Fruit fly (Drosophila melanogaster): Measurements from ENCODE around the gene Flad2.
A peak's percentile ranks its signal among the peaks of the same experiment; 100 is the strongest.

Gene Flad2

dm6 chr2L:13368940-13369339 lies 43.4 kb upstream of the Flad2 start, which contains the start of gene CG31855 (continued):
- no peak for TF ChIP-seq unc-4 (GFP tag; IDR thresholded peaks at IDR 0.05; ENCODE audit: partially characterized antibody)
- no peak for TF ChIP-seq Sin3A (optimal IDR thresholded peaks at IDR 0.05)
- no peak for TF ChIP-seq CG1832 (GFP tag; optimal IDR thresholded peaks at IDR 0.05)
- TF ChIP-seq CG3407 (GFP tag; optimal IDR thresholded peaks at IDR 0.05) = peak; percentile 67
- no peak for TF ChIP-seq jing (GFP tag; optimal IDR thresholded peaks at IDR 0.05)
- TF ChIP-seq CG7928 (GFP tag; optimal IDR thresholded peaks at IDR 0.05) = peak; percentile 44
- TF ChIP-seq gsb (GFP tag; IDR thresholded peaks at IDR 0.05) = peak; percentile 52; the same call in 1 of the 2 replicates
- TF ChIP-seq peb (GFP tag; IDR thresholded peaks at IDR 0.05) = peak; percentile 47; the same call in 1 of the 2 replicates
- peak; percentile 18 for TF ChIP-seq BEAF-32 (GFP tag; optimal IDR thresholded peaks at IDR 0.05)
- peak; percentile 59 for TF ChIP-seq CG4820 (GFP tag; optimal IDR thresholded peaks at IDR 0.05)
- no peak for TF ChIP-seq br (optimal IDR thresholded peaks at IDR 0.05)
- no peak for TF ChIP-seq tio (GFP tag; optimal IDR thresholded peaks at IDR 0.05)
- peak; percentile 68 for TF ChIP-seq cwo (GFP tag; optimal IDR thresholded peaks at IDR 0.05)
- peak; percentile 33 for TF ChIP-seq CG7271 (tag; optimal IDR thresholded peaks at IDR 0.05)
- peak; percentile 79 for TF ChIP-seq CG13624 (GFP tag; optimal IDR thresholded peaks at IDR 0.05)
- TF ChIP-seq CG2129 (GFP tag; IDR thresholded peaks at IDR 0.05; ENCODE audit: partially characterized antibody) = no peak
- TF ChIP-seq CG10431 (GFP tag; optimal IDR thresholded peaks at IDR 0.05) = peak; percentile 67
- peak; percentile 93 for TF ChIP-seq MBD-R2 (GFP tag; IDR thresholded peaks at IDR 0.05)
- peak; percentile 88 for TF ChIP-seq Bdp1 (GFP tag; optimal IDR thresholded peaks at IDR 0.05)
- peak; percentile 81 for TF ChIP-seq CG17385 (GFP tag; optimal IDR thresholded peaks at IDR 0.05)
- peak; percentile 42 for TF ChIP-seq CG17802 (tag; optimal IDR thresholded peaks at IDR 0.05)
- no peak for TF ChIP-seq pan (optimal IDR thresholded peaks at IDR 0.05)
- peak in 1 of 2 experiments; percentile 88 for TF ChIP-seq pan (GFP tag; optimal IDR thresholded peaks at IDR 0.05 in 1 of 2, IDR thresholded peaks at IDR 0.05 in 1 of 2)
- TF ChIP-seq Hmx (GFP tag; optimal IDR thresholded peaks at IDR 0.05) = peak; percentile 78
- peak; percentile 94 for TF ChIP-seq NFAT (GFP tag; IDR thresholded peaks at IDR 0.05)
- TF ChIP-seq CG15479 (GFP tag; optimal IDR thresholded peaks at IDR 0.05) = no peak
- peak; percentile 58 for TF ChIP-seq sqz (GFP tag; optimal IDR thresholded peaks at IDR 0.05)
- TF ChIP-seq CG11504 (tag; optimal IDR thresholded peaks at IDR 0.05) = peak; percentile 80
- peak; percentile 68 for TF ChIP-seq Dad (GFP tag; optimal IDR thresholded peaks at IDR 0.05)
- peak; percentile 82 for TF ChIP-seq CG12942 (GFP tag; optimal IDR thresholded peaks at IDR 0.05)
- TF ChIP-seq gro (GFP tag; optimal IDR thresholded peaks at IDR 0.05) = peak; percentile 91
- TF ChIP-seq zen (tag; optimal IDR thresholded peaks at IDR 0.05) = peak; percentile 26
- peak; percentile 87 for TF ChIP-seq H15 (GFP tag; IDR thresholded peaks at IDR 0.05)
- TF ChIP-seq CG13296 (GFP tag; optimal IDR thresholded peaks at IDR 0.05) = peak; percentile 89
- no peak for TF ChIP-seq cad (GFP tag; optimal IDR thresholded peaks at IDR 0.05)
- TF ChIP-seq GATAe (GFP tag; conservative IDR thresholded peaks at IDR 0.05) = peak; percentile 30; the same call in 1 of the 2 replicates
- TF ChIP-seq abd-A (tag; optimal IDR thresholded peaks at IDR 0.05) = no peak
- TF ChIP-seq Med (GFP tag) = peak; percentile 95
- peak; percentile 72 for TF ChIP-seq Ets97D (GFP tag; optimal IDR thresholded peaks at IDR 0.05)
- TF ChIP-seq CG15601 (tag; optimal IDR thresholded peaks at IDR 0.05) = peak; percentile 73
- peak; percentile 74 for TF ChIP-seq CG18476 (GFP tag; optimal IDR thresholded peaks at IDR 0.05)
- peak; percentile 85 for TF ChIP-seq Fer1 (GFP tag; optimal IDR thresholded peaks at IDR 0.05)
- TF ChIP-seq chn (GFP tag; optimal IDR thresholded peaks at IDR 0.05) = peak; percentile 87
- TF ChIP-seq nmo (GFP tag; optimal IDR thresholded peaks at IDR 0.05) = peak; percentile 62
- TF ChIP-seq Sry-β (GFP tag; optimal IDR thresholded peaks at IDR 0.05) = peak; percentile 52
- no peak for TF ChIP-seq dati (GFP tag; IDR thresholded peaks at IDR 0.05)
- peak; percentile 49 for TF ChIP-seq CG8281 (tag; optimal IDR thresholded peaks at IDR 0.05)
- peak; percentile 54 for TF ChIP-seq D19B (GFP tag; optimal IDR thresholded peaks at IDR 0.05)
- peak; percentile 69; the same call in 1 of the 2 replicates for TF ChIP-seq CG1024 (GFP tag; IDR thresholded peaks at IDR 0.05)
- TF ChIP-seq ham (GFP tag; IDR thresholded peaks at IDR 0.05) = peak; percentile 37; the same call in 1 of the 2 replicates
- peak; percentile 14; the same call in 1 of the 3 replicates for TF ChIP-seq CG7357 (GFP tag; IDR thresholded peaks at IDR 0.05)

Measured in whole organism, embryonic.